Fruit fly (Drosophila melanogaster): Measurements from ENCODE around the gene CG6813.

DNA sequence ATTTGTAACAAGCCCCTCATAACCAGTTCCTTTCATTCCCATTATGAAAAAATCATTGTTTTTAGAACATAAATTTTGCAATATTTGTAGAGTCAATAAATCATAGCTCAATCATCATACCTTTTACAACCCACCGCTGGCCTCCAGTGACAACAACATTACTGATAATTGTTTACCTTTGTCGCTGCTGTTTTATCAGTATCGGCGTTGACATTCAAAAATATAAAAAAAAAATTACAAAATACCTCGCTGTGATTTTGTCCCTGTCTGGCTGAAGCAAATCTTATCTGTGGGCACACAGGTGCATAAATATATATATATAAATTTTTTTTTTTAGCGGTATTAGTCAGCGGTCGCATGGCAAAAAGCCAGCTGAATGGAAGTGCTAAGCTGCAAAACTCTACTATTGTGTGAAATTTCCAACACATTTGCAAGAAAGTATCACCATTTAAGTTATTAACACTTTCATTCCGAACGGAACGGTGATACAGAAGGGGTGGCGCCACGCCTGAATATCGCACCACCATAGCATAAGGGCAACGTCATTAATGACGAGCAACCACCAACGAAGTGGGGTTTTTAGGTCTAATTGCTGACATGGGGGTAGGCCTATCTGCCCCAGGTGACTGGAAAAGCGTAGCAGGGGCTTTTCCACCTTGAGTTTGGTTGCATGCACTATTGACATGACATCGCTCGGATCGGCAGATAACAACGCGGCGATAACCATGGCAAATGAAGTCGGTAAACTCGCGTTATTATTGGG is 39.7 kb upstream of the CG6813 start:
- no peak for TF ChIP-seq Sox102F (GFP tag; optimal IDR thresholded peaks at IDR 0.05)
- TF ChIP-seq Met (GFP tag; optimal IDR thresholded peaks at IDR 0.05): no peak
- TF ChIP-seq CG11294 (GFP tag; IDR thresholded peaks at IDR 0.05): no peak
- TF ChIP-seq CG10669 (GFP tag; optimal IDR thresholded peaks at IDR 0.05): no peak
- TF ChIP-seq fkh (GFP tag; optimal IDR thresholded peaks at IDR 0.05): peak; percentile 65
- no peak for TF ChIP-seq Hr38 (GFP tag; optimal IDR thresholded peaks at IDR 0.05)
- peak; percentile 7 for TF ChIP-seq Eip78C (GFP tag)
- no peak for TF ChIP-seq Hr39 (GFP tag; optimal IDR thresholded peaks at IDR 0.05)
- TF ChIP-seq CG4318 (GFP tag; optimal IDR thresholded peaks at IDR 0.05): no peak

Data from whole organism, prepupa.